Worm (Caenorhabditis elegans) whole organism, L3 larva: ENCODE data around the gene F32D8.13.

Experiments
- ama-1 ChIP-seq: fragments of 150-350 bp; optimal IDR thresholded peaks from 2 replicates; lab custom pipeline; 2018
- egl-27 ChIP-seq: sonication (generic microtip); optimal IDR thresholded peaks from 4 replicates; lab custom pipeline; 2017; ENCODE audit warnings: missing biosample characterization, missing genetic modification reagents, missing genetic modification characterization
- egl-5 ChIP-seq: fragments of 150-350 bp; optimal IDR thresholded peaks from 2 replicates; lab custom pipeline; 2017; ENCODE audit warnings: missing biosample characterization, missing genetic modification reagents, missing genetic modification characterization, inconsistent platforms
- elt-1 ChIP-seq: fragments of 150-350 bp; optimal IDR thresholded peaks from 2 replicates; lab custom pipeline; 2014; ENCODE audit warnings: missing biosample characterization, missing genetic modification characterization
- elt-2 ChIP-seq: sonication (generic microtip); optimal IDR thresholded peaks from 2 replicates; lab custom pipeline; 2016; ENCODE audit warnings: missing genetic modification reagents, mild to moderate bottlenecking, missing genetic modification characterization, missing compliant biosample characterization
- jun-1 ChIP-seq: fragments of 150-350 bp; optimal IDR thresholded peaks from 2 replicates; lab custom pipeline; 2014; ENCODE audit warnings: missing biosample characterization, missing genetic modification reagents, missing genetic modification characterization
- lin-39 ChIP-seq: fragments of 150-350 bp; optimal IDR thresholded peaks from 2 replicates; lab custom pipeline; 2018; ENCODE audit warnings: missing biosample characterization, missing genetic modification reagents, missing genetic modification characterization
- lsy-12 ChIP-seq: sonication (generic microtip); optimal IDR thresholded peaks from 2 replicates; lab custom pipeline; 2016; ENCODE audit warnings: mild to moderate bottlenecking, missing genetic modification characterization, missing compliant biosample characterization
- nfya-1 ChIP-seq: sonication (generic microtip); optimal IDR thresholded peaks from 2 replicates; lab custom pipeline; 2017; ENCODE audit warnings: missing genetic modification characterization, mild to moderate bottlenecking, missing compliant biosample characterization, antibody characterized with exemption, moderate library complexity; ENCODE audit not compliant: insufficient read depth
- nhr-23 ChIP-seq: fragments of 150-350 bp; optimal IDR thresholded peaks from 2 replicates; lab custom pipeline; 2014; ENCODE audit warnings: missing biosample characterization, missing genetic modification reagents, missing genetic modification characterization
- pha-4 ChIP-seq: fragments of 150-350 bp; optimal IDR thresholded peaks from 2 replicates; lab custom pipeline; 2014; ENCODE audit warnings: missing biosample characterization, missing genetic modification reagents, missing genetic modification characterization
- pqm-1 ChIP-seq: fragments of 150-350 bp; optimal IDR thresholded peaks from 2 replicates; lab custom pipeline; 2017; ENCODE audit warnings: missing biosample characterization, missing genetic modification characterization, inconsistent platforms
- sea-2 ChIP-seq: fragments of 150-350 bp; sonication (generic microtip); optimal IDR thresholded peaks from 4 replicates; lab custom pipeline; 2014; ENCODE audit warnings: missing biosample characterization, missing genetic modification reagents, missing genetic modification characterization
- skn-1 ChIP-seq: fragments of 150-350 bp; optimal IDR thresholded peaks from 2 replicates; lab custom pipeline; 2014; ENCODE audit warnings: missing biosample characterization, missing genetic modification characterization
- tbx-2 ChIP-seq: sonication (generic microtip); optimal IDR thresholded peaks from 2 replicates; lab custom pipeline; 2016; ENCODE audit warnings: mild to moderate bottlenecking, missing genetic modification characterization, missing compliant biosample characterization

F32D8.13 gene

ce11 chrV:10855363-10855762 is 41.0 kb downstream of the F32D8.13 start:
- no peak for TF ChIP-seq ama-1
- TF ChIP-seq nfya-1, result peak; percentile 1
- peak; percentile 91 for TF ChIP-seq elt-2 (tag; lab: Kevin White, UChicago)
- peak; percentile 26 for TF ChIP-seq pha-4
- TF ChIP-seq jun-1 (tag; lab: Kevin White, UChicago), result peak; percentile 68
- no peak for TF ChIP-seq lin-39 (tag; lab: Kevin White, UChicago)
- TF ChIP-seq egl-27 (tag; lab: Kevin White, UChicago), result peak; percentile 35
- TF ChIP-seq pqm-1 (tag; lab: Kevin White, UChicago), result peak; percentile 94

ce11 chrV:10854197-10854596 is 42.1 kb downstream of the F32D8.13 start:
- TF ChIP-seq lsy-12 (tag; lab: Kevin White, UChicago), result no peak
- TF ChIP-seq, all 47 proteins: peak for 0

- no peak for TF ChIP-seq elt-2 (tag; lab: Kevin White, UChicago)
- TF ChIP-seq sea-2, result no peak
- no peak for TF ChIP-seq egl-5
- no peak for TF ChIP-seq jun-1 (tag; lab: Kevin White, UChicago)
- TF ChIP-seq egl-27 (tag; lab: Kevin White, UChicago), result no peak
- no peak for TF ChIP-seq skn-1
- TF ChIP-seq ama-1, result no peak
- no peak for TF ChIP-seq tbx-2 (tag; lab: Kevin White, UChicago)
- no peak for TF ChIP-seq nhr-23 (tag; lab: Kevin White, UChicago)
- no peak for TF ChIP-seq elt-1
These were observed 49.5 kb downstream of the F32D8.13 start, which contains the start of gene C29A12.6 for ce11 chrV:10846893-10847292. Gene C29A12.6 (plus strand): TSS chrV:10847193.
